Fruit fly (Drosophila melanogaster): ENCODE measurements around the gene Dbp21E2.

DNA sequence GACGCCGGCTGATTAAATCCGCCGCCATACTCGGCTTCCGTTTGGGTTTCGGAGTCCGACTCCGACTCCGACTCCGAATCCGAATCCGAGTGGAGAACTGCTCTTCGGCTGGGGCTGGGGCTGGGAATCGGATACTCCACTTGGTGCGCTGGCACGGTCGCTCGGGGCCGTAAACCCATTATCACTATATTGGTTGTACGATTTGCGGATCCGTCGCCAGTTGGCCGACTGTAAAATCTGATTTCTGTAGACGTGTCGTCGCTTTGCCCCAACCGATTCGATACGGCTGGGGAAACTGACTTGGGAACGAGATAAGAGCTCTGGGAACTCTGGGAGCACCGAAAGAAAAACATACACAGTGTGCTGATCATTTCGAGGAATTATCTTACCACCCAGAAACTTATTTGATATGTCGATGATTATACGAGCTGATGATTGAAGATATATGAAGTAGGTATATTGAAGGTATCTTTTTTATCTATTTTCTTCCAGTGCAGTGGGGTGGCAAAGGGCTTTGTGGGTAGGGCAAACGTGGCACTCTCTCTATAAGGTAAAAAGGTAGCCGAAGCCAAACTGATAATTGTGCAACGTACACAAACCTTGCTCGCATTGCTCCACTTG, 46.6 kb downstream of the Dbp21E2 start:
- TF ChIP-seq Sin3A (optimal IDR thresholded peaks at IDR 0.05) (no peak), Myc (optimal IDR thresholded peaks at IDR 0.05) (no peak)

All from Kc167 (cell line).